Fruit fly (Drosophila melanogaster): ENCODE results near the gene Kap3.

- TF ChIP-seq h (GFP tag; optimal IDR thresholded peaks at IDR 0.05) (no peak), Rel (GFP tag; optimal IDR thresholded peaks at IDR 0.05) (no peak), Rel (tag; optimal IDR thresholded peaks at IDR 0.05) (no peak), lola (GFP tag; optimal IDR thresholded peaks at IDR 0.05) (no peak), Hr78 (GFP tag; optimal IDR thresholded peaks at IDR 0.05) (no peak), Myc (optimal IDR thresholded peaks at IDR 0.05) (no peak), N (GFP tag; optimal IDR thresholded peaks at IDR 0.05) (no peak)
Measured at dm6 chrX:11370792-11371191, 30.9 kb upstream of the Kap3 start.
